Fruit fly (Drosophila melanogaster): ENCODE measurements around the gene D19A.

Gene D19A

DNA sequence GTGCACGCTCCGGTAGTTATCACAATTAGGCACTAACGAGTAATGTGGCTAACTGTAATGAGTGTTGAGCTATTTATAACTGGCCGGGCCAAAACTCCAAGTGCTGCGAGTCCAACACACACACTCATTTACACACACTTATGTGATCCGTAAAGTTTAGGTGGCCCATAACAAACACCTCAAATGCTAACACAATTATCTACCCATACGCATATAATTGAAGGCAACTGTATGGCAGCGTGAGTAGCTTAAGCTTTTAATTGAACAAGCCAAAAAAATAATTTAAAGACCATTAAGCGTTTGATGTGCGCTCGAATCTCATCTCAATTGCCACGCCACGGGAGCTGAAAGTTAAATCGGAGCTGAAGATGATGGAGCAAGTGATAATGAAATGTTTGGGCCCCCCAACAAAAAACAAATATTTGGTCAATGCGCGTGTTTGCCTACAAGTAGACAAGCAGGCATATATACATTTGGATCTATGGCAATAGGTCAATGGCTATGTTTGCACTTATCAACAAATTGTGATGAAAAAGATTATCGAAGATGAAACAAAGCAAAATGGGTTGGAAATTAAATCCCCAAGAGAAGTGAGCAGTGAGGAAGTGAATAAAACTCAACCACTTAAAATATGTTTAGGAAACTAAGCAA, 48.9 kb downstream of the D19A start, which contains the start of gene Cpr65Av (continued):
- TF ChIP-seq CG15514 (GFP tag; optimal IDR thresholded peaks at IDR 0.05) (no peak), eve (GFP tag; optimal IDR thresholded peaks at IDR 0.05) (peak in 1 of 2 experiments; percentile 21), CG2712 (tag; optimal IDR thresholded peaks at IDR 0.05) (no peak), da (GFP tag; optimal IDR thresholded peaks at IDR 0.05) (no peak), CG9817 (tag; optimal IDR thresholded peaks at IDR 0.05) (no peak), insv (GFP tag; optimal IDR thresholded peaks at IDR 0.05) (no peak), lola (GFP tag; optimal IDR thresholded peaks at IDR 0.05) (no peak), CG12769 (tag; optimal IDR thresholded peaks at IDR 0.05) (no peak), Pdp1 (GFP tag; optimal IDR thresholded peaks at IDR 0.05) (no peak), C15 (GFP tag; IDR thresholded peaks at IDR 0.05) (no peak), CG1603 (tag; optimal IDR thresholded peaks at IDR 0.05) (peak; percentile 48), CG11560 (tag; IDR thresholded peaks at IDR 0.05) (no peak), so (GFP tag; IDR thresholded peaks at IDR 0.05) (no peak), fu2 (GFP tag; optimal IDR thresholded peaks at IDR 0.05) (no peak), trh (GFP tag; optimal IDR thresholded peaks at IDR 0.05) (no peak), CG4730 (GFP tag; IDR thresholded peaks at IDR 0.05) (no peak), Vsx1 (GFP tag; optimal IDR thresholded peaks at IDR 0.05) (no peak), Ptx1 (GFP tag; IDR thresholded peaks at IDR 0.05) (no peak), ftz-f1 (GFP tag; optimal IDR thresholded peaks at IDR 0.05) (no peak), NC2β (GFP tag; optimal IDR thresholded peaks at IDR 0.05) (no peak), Ravus (GFP tag; IDR thresholded peaks at IDR 0.05) (no peak), CG3281 (GFP tag; optimal IDR thresholded peaks at IDR 0.05) (no peak), Ets97D (GFP tag; optimal IDR thresholded peaks at IDR 0.05) (no peak), Optix (GFP tag; IDR thresholded peaks at IDR 0.05) (no peak), mam (GFP tag; optimal IDR thresholded peaks at IDR 0.05) (no peak), Blimp-1 (GFP tag; optimal IDR thresholded peaks at IDR 0.05) (peak; percentile 13), Oaz (GFP tag; IDR thresholded peaks at IDR 0.05) (no peak), Scr (GFP tag; IDR thresholded peaks at IDR 0.05; ENCODE audit: partially characterized antibody) (no peak), fd96Cb (tag; optimal IDR thresholded peaks at IDR 0.05) (no peak), hb (GFP tag; IDR thresholded peaks at IDR 0.05; ENCODE audit: partially characterized antibody) (no peak), Gsc (GFP tag; IDR thresholded peaks at IDR 0.05) (no peak), CG30020 (tag; optimal IDR thresholded peaks at IDR 0.05) (no peak), phol (tag; optimal IDR thresholded peaks at IDR 0.05) (no peak), CG5245 (GFP tag; optimal IDR thresholded peaks at IDR 0.05) (no peak), usp (GFP tag; optimal IDR thresholded peaks at IDR 0.05) (no peak), CG6254 (GFP tag; optimal IDR thresholded peaks at IDR 0.05) (no peak), ash1 (GFP tag; optimal IDR thresholded peaks at IDR 0.05) (no peak), dmrt99B (tag; optimal IDR thresholded peaks at IDR 0.05) (peak; percentile 59), cad (GFP tag; optimal IDR thresholded peaks at IDR 0.05) (no peak), slbo (GFP tag; IDR thresholded peaks at IDR 0.05) (no peak), CG34422 (GFP tag; IDR thresholded peaks at IDR 0.05) (no peak), CG1792 (GFP tag; optimal IDR thresholded peaks at IDR 0.05) (no peak), CG13894 (tag; optimal IDR thresholded peaks at IDR 0.05) (no peak), Hsf (GFP tag; optimal IDR thresholded peaks at IDR 0.05) (no peak), Atf3 (GFP tag; optimal IDR thresholded peaks at IDR 0.05) (peak; percentile 6), CG9797 (GFP tag; optimal IDR thresholded peaks at IDR 0.05) (no peak), Ada2b (GFP tag; IDR thresholded peaks at IDR 0.05) (no peak), Oli (tag; optimal IDR thresholded peaks at IDR 0.05) (no peak), CG11093 (GFP tag; IDR thresholded peaks at IDR 0.05) (no peak), CG8281 (tag; optimal IDR thresholded peaks at IDR 0.05) (no peak), stwl (tag; optimal IDR thresholded peaks at IDR 0.05) (no peak)
